Fruit fly (Drosophila melanogaster) whole organism, embryonic: ENCODE results near the gene CG14984.

Experiments
- CG10209 ChIP-seq: fragments of 200-800 bp; sonication (Bioruptor generic); optimal IDR thresholded peaks from 3 replicates; lab custom pipeline; 2017; ENCODE audit warnings: missing biosample characterization, mild to moderate bottlenecking, missing genetic modification characterization, missing genetic modification reagents
- CG18619 ChIP-seq: fragments of 200-800 bp; sonication (Bioruptor generic); optimal IDR thresholded peaks from 3 replicates; lab custom pipeline; 2017; ENCODE audit warnings: missing biosample characterization, mild to moderate bottlenecking, missing genetic modification characterization
- eyg ChIP-seq: fragments of 200-800 bp; sonication (Bioruptor generic); optimal IDR thresholded peaks from 3 replicates; lab custom pipeline; 2016; ENCODE audit warnings: missing biosample characterization, missing genetic modification characterization
- sug ChIP-seq: fragments of 200-800 bp; optimal IDR thresholded peaks from 2 replicates; lab custom pipeline; 2019; ENCODE audit warnings: missing biosample characterization, mild to moderate bottlenecking, missing genetic modification characterization, moderate library complexity

dm6 chr3L:3930930-3931329 lies 21.4 kb downstream of the CG14984 start:
- TF ChIP-seq CG18619 (GFP tag; lab: Kevin White, UChicago) (no peak), CG10209 (GFP tag; lab: Kevin White, UChicago) (no peak), eyg (GFP tag; lab: Kevin White, UChicago) (no peak), sug (tag; lab: Kevin White, UChicago) (no peak)
